Fruit fly (Drosophila melanogaster): ENCODE results near the gene cad.

dm6 chr2L:20812283-20813189 is 42.0 kb downstream of the cad start:
- no peak for TF ChIP-seq CG14667 (GFP tag; IDR thresholded peaks at IDR 0.05)
- TF ChIP-seq zen (tag; optimal IDR thresholded peaks at IDR 0.05), result no peak
- no peak for TF ChIP-seq CG15479 (GFP tag; optimal IDR thresholded peaks at IDR 0.05)
- TF ChIP-seq prd (optimal IDR thresholded peaks at IDR 0.05), result no peak
- no peak for TF ChIP-seq prd (GFP tag; IDR thresholded peaks at IDR 0.05)
- TF ChIP-seq Doc3 (GFP tag; IDR thresholded peaks at IDR 0.05; ENCODE audit: partially characterized antibody), result no peak

Measured in whole organism, embryonic.